Worm (Caenorhabditis elegans) whole organism, L4/young adult: ENCODE measurements around the gene smg-9.

Experiments used
- W03F9.2 ChIP-seq: fragments of 150-350 bp; optimal IDR thresholded peaks from 2 replicates; lab custom pipeline; 2014; ENCODE audit warnings: missing biosample characterization, missing genetic modification characterization
- dao-5 ChIP-seq: sonication (generic microtip); optimal IDR thresholded peaks from 2 replicates; lab custom pipeline; 2016; ENCODE audit warnings: missing genotype, missing genetic modification characterization, moderate library complexity, missing compliant biosample characterization
- him-1 ChIP-seq: sonication (generic microtip); optimal IDR thresholded peaks from 2 replicates; lab custom pipeline; 2016; ENCODE audit warnings: missing genotype, missing genetic modification reagents, missing genetic modification characterization, missing compliant biosample characterization

Gene smg-9

DNA sequence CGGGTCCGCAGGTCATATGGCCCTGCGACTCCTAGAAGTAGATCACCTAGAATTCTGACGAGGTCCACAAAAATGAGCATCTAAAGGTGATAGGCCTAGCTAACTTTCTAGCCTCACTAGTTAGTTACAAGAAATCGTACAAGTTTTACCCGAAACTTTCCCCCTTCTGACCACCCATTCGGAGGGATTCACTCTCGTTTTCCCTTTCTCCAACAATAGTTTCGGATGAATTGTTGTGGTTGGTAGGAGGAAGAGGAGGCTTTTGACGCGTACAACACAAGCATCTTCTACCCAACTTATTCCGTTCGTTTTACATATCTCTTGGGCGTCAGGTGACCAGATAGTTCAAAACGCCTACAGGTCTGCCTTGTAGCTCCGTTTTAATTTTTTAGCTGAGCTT is 51.1 kb downstream of the smg-9 start:
- no peak for TF ChIP-seq dao-5 (tag; lab: Kevin White, UChicago)
- TF ChIP-seq W03F9.2 (tag; lab: Kevin White, UChicago) = no peak
- no peak for TF ChIP-seq him-1 (tag; lab: Kevin White, UChicago)

DNA sequence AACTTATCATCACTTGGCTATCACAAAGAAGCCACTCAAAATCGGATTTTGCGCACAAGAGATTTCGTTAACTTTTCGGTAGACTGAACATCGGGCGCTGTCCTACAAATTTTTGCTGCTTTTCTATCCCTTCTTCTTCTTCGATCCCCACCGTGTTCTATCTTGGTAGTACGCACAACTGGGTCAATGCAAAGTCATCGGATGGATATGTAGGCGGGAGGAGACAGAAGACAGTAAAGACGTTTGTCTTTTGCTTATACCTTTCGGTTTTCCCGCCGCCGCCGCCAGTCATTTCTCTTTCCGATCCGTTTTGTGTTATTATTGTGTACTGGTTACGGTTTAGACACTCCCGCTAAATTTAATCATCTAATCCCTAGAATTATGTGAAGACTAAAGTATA is 52.6 kb downstream of the smg-9 start:
- TF ChIP-seq him-1 (tag; lab: Kevin White, UChicago) = no peak
- no peak for TF ChIP-seq W03F9.2 (tag; lab: Kevin White, UChicago)
- TF ChIP-seq dao-5 (tag; lab: Kevin White, UChicago) = no peak

DNA sequence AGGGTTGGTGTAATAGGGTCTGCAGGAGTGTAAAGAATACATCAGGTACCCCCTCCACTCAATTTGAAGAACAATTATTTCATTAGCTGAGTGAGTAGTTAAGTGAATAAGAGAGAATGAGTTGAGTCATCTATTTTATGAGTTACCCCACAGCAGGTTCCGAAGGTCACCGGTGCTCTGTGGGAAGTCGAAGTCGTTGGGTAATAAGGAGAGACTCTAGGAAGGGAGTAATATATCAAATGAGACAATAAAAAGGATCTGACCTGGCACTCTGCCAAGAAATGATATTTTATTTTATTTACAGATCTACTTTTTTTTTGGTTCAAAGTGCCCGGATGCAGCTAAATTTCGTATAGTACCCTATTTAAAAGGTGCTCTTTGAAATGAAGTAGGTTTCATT is 54.6 kb downstream of the smg-9 start, which contains the start of gene C09F9.1:
Gene C09F9.1, plus strand, starts transcription at position 301 of the 400 bp plus-strand sequence.
- TF ChIP-seq him-1 (tag; lab: Kevin White, UChicago) (no peak), W03F9.2 (tag; lab: Kevin White, UChicago) (no peak), dao-5 (tag; lab: Kevin White, UChicago) (no peak)
